Worm (Caenorhabditis elegans) whole organism, L1 larva: ENCODE measurements around the gene myrf-2.
"Not testable (repeated sequence)": the region's sequence is repeated elsewhere in the genome, so short reads cannot be mapped to it uniquely, and the experiment has no call there.

Source experiments
- C16A3.4 ChIP-seq: fragments of 150-350 bp; optimal IDR thresholded peaks from 2 replicates; lab custom pipeline; 2014; ENCODE audit warnings: missing biosample characterization, missing genetic modification characterization
- blmp-1 ChIP-seq: fragments of 150-350 bp; optimal IDR thresholded peaks from 2 replicates; lab custom pipeline; 2014; ENCODE audit warnings: missing biosample characterization, missing genetic modification characterization
- ceh-8 ChIP-seq: fragments of 200-800 bp; sonication (Bioruptor generic); optimal IDR thresholded peaks from 2 replicates; lab custom pipeline; 2018; ENCODE audit warnings: mild to moderate bottlenecking, missing genetic modification characterization, moderate library complexity, missing compliant biosample characterization
- ceh-82 ChIP-seq, 3 experiments: fragments of 150-350 bp in 1 of 3; sonication (generic microtip) in 2 of 3; optimal IDR thresholded peaks; 2 replicates each; lab custom pipeline; 2014 to 2017; ENCODE audit warnings: missing biosample characterization in 3 of 3, missing genetic modification characterization in 3 of 3
- dpl-1 ChIP-seq, 3 experiments: fragments of 150-350 bp in 2 of 3; sonication (generic microtip) in 1 of 3; optimal IDR thresholded peaks; 2 replicates each; lab custom pipeline; 2014 to 2017; ENCODE audit warnings: missing biosample characterization in 3 of 3, missing genetic modification characterization in 3 of 3, missing genetic modification reagents in 3 of 3
- dsc-1 ChIP-seq: sonication (generic microtip); optimal IDR thresholded peaks from 2 replicates; lab custom pipeline; 2016; ENCODE audit warnings: mild to moderate bottlenecking, missing genetic modification characterization, missing compliant biosample characterization
- efl-1 ChIP-seq, 4 experiments: fragments of 150-350 bp; optimal IDR thresholded peaks in 3 of 4; peaks in 1 of 4; 1 replicate in 1 of 4; 2 replicates in 3 of 4; lab custom pipeline; 2014; ENCODE audit warnings: missing biosample characterization in 2 of 4, missing genetic modification characterization in 2 of 4, missing genetic modification reagents in 2 of 4
- egl-13 ChIP-seq: sonication (generic microtip); optimal IDR thresholded peaks from 2 replicates; lab custom pipeline; 2016; ENCODE audit warnings: missing genotype, missing genetic modification reagents, missing genetic modification characterization, missing compliant biosample characterization
- elt-3 ChIP-seq, 6 experiments: fragments of 150-350 bp in 1 of 6; sonication (generic microtip); optimal IDR thresholded peaks; 2 replicates each; lab custom pipeline; 2017 to 2018; ENCODE audit warnings: missing biosample characterization in 6 of 6, missing genetic modification characterization in 6 of 6, inconsistent platforms in 1 of 6
- fkh-8 ChIP-seq: sonication (generic microtip); optimal IDR thresholded peaks from 2 replicates; lab custom pipeline; 2016; ENCODE audit warnings: mild to moderate bottlenecking, missing genetic modification characterization, missing compliant biosample characterization
- fos-1 ChIP-seq: fragments of 150-350 bp; optimal IDR thresholded peaks from 2 replicates; lab custom pipeline; 2014; ENCODE audit warnings: missing biosample characterization, missing genetic modification characterization
- irx-1 ChIP-seq: sonication (generic microtip); optimal IDR thresholded peaks from 2 replicates; lab custom pipeline; 2016; ENCODE audit warnings: missing genetic modification characterization, missing compliant biosample characterization
- jun-1 ChIP-seq: fragments of 150-350 bp; optimal IDR thresholded peaks from 2 replicates; lab custom pipeline; 2014; ENCODE audit warnings: missing biosample characterization, missing genetic modification reagents, missing genetic modification characterization
- lin-13 ChIP-seq: fragments of 150-350 bp; optimal IDR thresholded peaks from 2 replicates; lab custom pipeline; 2014; ENCODE audit warnings: missing biosample characterization, missing genetic modification reagents, missing genetic modification characterization
- lin-14 ChIP-seq: fragments of 200-800 bp; sonication (Bioruptor generic); optimal IDR thresholded peaks from 2 replicates; lab custom pipeline; 2018; ENCODE audit warnings: mild to moderate bottlenecking, missing genetic modification characterization, moderate library complexity, missing compliant biosample characterization
- lin-35 ChIP-seq, 2 experiments: fragments of 150-350 bp; optimal IDR thresholded peaks; 2 replicates each; lab custom pipeline; 2014; ENCODE audit warnings: missing biosample characterization in 2 of 2, missing genetic modification characterization in 2 of 2, missing genetic modification reagents in 2 of 2
- lir-3 ChIP-seq: sonication (generic microtip); optimal IDR thresholded peaks from 2 replicates; lab custom pipeline; 2016; ENCODE audit warnings: mild to moderate bottlenecking, missing genetic modification characterization, moderate library complexity, missing compliant biosample characterization; ENCODE audit not compliant: poor library complexity
- lsy-2 ChIP-seq, 2 experiments: fragments of 150-350 bp; optimal IDR thresholded peaks; 2 replicates each; lab custom pipeline; 2014; ENCODE audit warnings: missing biosample characterization in 2 of 2, missing genetic modification characterization in 2 of 2
- mdl-1 ChIP-seq, 2 experiments: fragments of 150-350 bp; optimal IDR thresholded peaks; 2 replicates each; lab custom pipeline; 2014 to 2017; ENCODE audit warnings: missing biosample characterization in 2 of 2, missing genetic modification characterization in 2 of 2, inconsistent platforms in 1 of 2
- mef-2 ChIP-seq: fragments of 150-350 bp; optimal IDR thresholded peaks from 2 replicates; lab custom pipeline; 2014; ENCODE audit warnings: missing biosample characterization, missing genetic modification characterization
- mep-1 ChIP-seq: fragments of 150-350 bp; optimal IDR thresholded peaks from 2 replicates; lab custom pipeline; 2014; ENCODE audit warnings: missing biosample characterization, missing genetic modification characterization
- nhr-11 ChIP-seq: fragments of 150-350 bp; optimal IDR thresholded peaks from 2 replicates; lab custom pipeline; 2014; ENCODE audit warnings: missing biosample characterization, missing genetic modification characterization
- nhr-19 ChIP-seq: fragments of 200-800 bp; sonication (Bioruptor generic); conservative IDR thresholded peaks from 2 replicates; pipeline ENCODE4 v1.3.6; 2022; ENCODE audit warnings: missing genetic modification characterization, missing compliant biosample characterization
- nhr-20 ChIP-seq: sonication (generic microtip); optimal IDR thresholded peaks from 2 replicates; lab custom pipeline; 2016; ENCODE audit warnings: mild to moderate bottlenecking, missing genetic modification characterization, missing compliant biosample characterization
- nhr-237 ChIP-seq: fragments of 150-350 bp; optimal IDR thresholded peaks from 2 replicates; lab custom pipeline; 2014; ENCODE audit warnings: missing biosample characterization, missing genetic modification characterization
- nhr-47 ChIP-seq: sonication (generic microtip); optimal IDR thresholded peaks from 2 replicates; lab custom pipeline; 2016; ENCODE audit warnings: mild to moderate bottlenecking, missing genetic modification characterization, moderate library complexity, missing compliant biosample characterization
- nhr-71 ChIP-seq: sonication (generic microtip); optimal IDR thresholded peaks from 2 replicates; lab custom pipeline; 2016; ENCODE audit warnings: mild to moderate bottlenecking, missing genetic modification characterization, moderate library complexity, missing compliant biosample characterization
- nhr-77 ChIP-seq: fragments of 150-350 bp; optimal IDR thresholded peaks from 2 replicates; lab custom pipeline; 2014; ENCODE audit warnings: missing biosample characterization, missing genetic modification characterization
- nhr-90 ChIP-seq: sonication (generic microtip); optimal IDR thresholded peaks from 2 replicates; lab custom pipeline; 2016; ENCODE audit warnings: mild to moderate bottlenecking, missing genetic modification characterization, missing compliant biosample characterization; ENCODE audit not compliant: poor library complexity
- rnt-1 ChIP-seq: sonication (generic microtip); optimal IDR thresholded peaks from 2 replicates; lab custom pipeline; 2016; ENCODE audit warnings: mild to moderate bottlenecking, missing genetic modification characterization, moderate library complexity, missing compliant biosample characterization
- skn-1 ChIP-seq: fragments of 150-350 bp; optimal IDR thresholded peaks from 2 replicates; lab custom pipeline; 2014; ENCODE audit warnings: missing biosample characterization, missing genetic modification characterization
- snu-23 ChIP-seq: sonication (generic microtip); optimal IDR thresholded peaks from 2 replicates; lab custom pipeline; 2016; ENCODE audit warnings: missing genetic modification characterization, missing compliant biosample characterization
- swsn-7 ChIP-seq: sonication (generic microtip); optimal IDR thresholded peaks from 2 replicates; lab custom pipeline; 2016; ENCODE audit warnings: missing genetic modification characterization, missing compliant biosample characterization
- tbx-2 ChIP-seq: sonication (generic microtip); optimal IDR thresholded peaks from 2 replicates; lab custom pipeline; 2016; ENCODE audit warnings: missing genetic modification characterization, missing compliant biosample characterization
- tlp-1 ChIP-seq: fragments of 150-350 bp; optimal IDR thresholded peaks from 2 replicates; lab custom pipeline; 2014; ENCODE audit warnings: missing biosample characterization, missing genetic modification characterization
- unc-130 ChIP-seq: fragments of 150-350 bp; optimal IDR thresholded peaks from 2 replicates; lab custom pipeline; 2017; ENCODE audit warnings: missing biosample characterization, missing genetic modification characterization, inconsistent platforms
- unc-86 ChIP-seq: sonication (generic microtip); optimal IDR thresholded peaks from 2 replicates; lab custom pipeline; 2016; ENCODE audit warnings: missing genetic modification characterization, missing compliant biosample characterization
- xbp-1 ChIP-seq: sonication (generic microtip); optimal IDR thresholded peaks from 2 replicates; lab custom pipeline; 2016; ENCODE audit warnings: missing genetic modification characterization, missing compliant biosample characterization

The myrf-2 gene

DNA sequence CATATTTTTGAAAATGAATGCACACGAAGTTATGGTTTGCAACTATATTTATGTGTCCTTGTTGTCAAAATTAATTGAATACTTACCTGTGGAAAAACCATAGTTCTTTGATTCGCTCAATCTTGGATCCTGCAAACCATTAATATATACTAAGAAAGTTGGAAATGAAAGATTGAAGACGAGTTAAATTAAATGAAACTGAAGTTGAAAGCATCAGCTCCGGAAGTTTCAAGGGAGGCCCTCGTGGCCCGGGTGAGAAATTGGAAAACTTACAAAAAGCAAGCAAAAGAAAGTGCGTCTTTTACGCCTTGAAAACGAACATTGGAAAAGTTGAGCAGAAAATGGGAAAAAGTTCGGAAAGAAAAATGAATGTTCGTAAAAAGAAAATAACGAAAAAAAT lies 61.1 kb downstream of the myrf-2 start, which contains the start of gene unc-58:
unc-58 (minus strand) TSS at position 101 of the 400 bp plus-strand sequence.
- TF ChIP-seq ceh-8 = no peak
- no peak for TF ChIP-seq mef-2
- no peak for TF ChIP-seq nhr-19 (GFP tag; lab: Robert Waterston, UW)
- TF ChIP-seq dpl-1 (GFP tag; optimal IDR thresholded peaks at IDR 0.05; lab: Kevin White, UChicago) = no peak
- TF ChIP-seq nhr-11 (tag; lab: Kevin White, UChicago) = no peak
- TF ChIP-seq nhr-237 (tag; lab: Kevin White, UChicago) = no peak
- TF ChIP-seq tlp-1 (tag; lab: Kevin White, UChicago) = no peak
- no peak for TF ChIP-seq efl-1 (optimal IDR thresholded peaks at IDR 0.05; lab: Kevin White, UChicago)
- TF ChIP-seq efl-1 (GFP tag; optimal IDR thresholded peaks at IDR 0.05 in 1 of 2; lab: Kevin White, UChicago) = no peak

DNA sequence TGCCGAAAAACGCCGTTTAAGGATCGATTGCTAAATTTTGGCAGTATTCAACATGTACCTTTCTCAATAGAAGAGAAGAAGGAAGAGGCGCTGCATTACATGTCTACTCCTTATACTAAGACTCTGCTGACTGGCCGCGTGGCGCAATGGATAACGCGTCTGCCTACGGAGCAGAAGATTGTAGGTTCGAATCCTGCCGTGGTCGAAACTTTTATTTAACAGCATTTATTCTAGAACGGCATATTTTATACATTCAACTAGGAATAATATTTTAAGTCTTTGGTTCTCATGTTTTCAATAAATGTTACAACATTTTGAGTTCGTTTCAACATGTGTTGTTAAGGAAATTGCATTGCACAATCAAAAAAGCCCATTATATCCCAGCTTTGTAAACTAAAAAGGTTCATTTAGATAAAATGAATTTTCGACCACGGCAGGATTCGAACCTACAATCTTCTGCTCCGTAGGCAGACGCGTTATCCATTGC lies 61.6 kb downstream of the myrf-2 start:
- TF ChIP-seq irx-1 (tag; lab: Kevin White, UChicago) = peak; percentile 45
- TF ChIP-seq egl-13 (tag; lab: Kevin White, UChicago) = peak; percentile 13
- peak; percentile 44 for TF ChIP-seq tbx-2
- TF ChIP-seq jun-1 = peak; percentile 26
- peak; percentile 27 for TF ChIP-seq skn-1
- TF ChIP-seq nhr-71 = peak; percentile 59
- TF ChIP-seq mep-1 (tag; lab: Kevin White, UChicago) = peak; percentile 69
- TF ChIP-seq lsy-2 (tag; optimal IDR thresholded peaks at IDR 0.05; lab: Kevin White, UChicago) = peak in 1 of 2 experiments; percentile 59
- TF ChIP-seq nhr-90 (tag; lab: Kevin White, UChicago) = peak; percentile 57
- peak in 1 of 6 experiments; percentile 21 for TF ChIP-seq elt-3 (tag; optimal IDR thresholded peaks at IDR 0.05; lab: Kevin White, UChicago)
- TF ChIP-seq nhr-47 (tag; lab: Kevin White, UChicago) = peak; percentile 73
- peak; percentile 30 for TF ChIP-seq lin-13 (GFP tag; lab: Kevin White, UChicago)
- peak; percentile 60 for TF ChIP-seq lin-14 (GFP tag; lab: Kevin White, UChicago)
- peak; percentile 52 for TF ChIP-seq xbp-1
- peak; percentile 29 for TF ChIP-seq fos-1 (tag; lab: Kevin White, UChicago)
- peak; percentile 40 for TF ChIP-seq nhr-77 (tag; lab: Kevin White, UChicago)
- peak; percentile 77 for TF ChIP-seq snu-23 (GFP tag; lab: Kevin White, UChicago)
- TF ChIP-seq dsc-1 (tag; lab: Kevin White, UChicago) = peak; percentile 58
- peak in 2 of 3 experiments; percentile 32 to 53 for TF ChIP-seq ceh-82 (tag; optimal IDR thresholded peaks at IDR 0.05; lab: Kevin White, UChicago)
- peak; percentile 42 for TF ChIP-seq lir-3
- not testable (repeated sequence) for TF ChIP-seq efl-1 (optimal IDR thresholded peaks at IDR 0.05; lab: Kevin White, UChicago)
- TF ChIP-seq efl-1 (GFP tag; optimal IDR thresholded peaks at IDR 0.05 in 1 of 2; lab: Kevin White, UChicago) = peak in 1 of 2 experiments; percentile 61
- TF ChIP-seq unc-130 (tag; lab: Kevin White, UChicago) = peak; percentile 6
- TF ChIP-seq rnt-1 (tag; lab: Kevin White, UChicago) = peak; percentile 64
- TF ChIP-seq C16A3.4 (tag; lab: Kevin White, UChicago) = peak; percentile 54
- peak; percentile 59 for TF ChIP-seq swsn-7 (tag; lab: Kevin White, UChicago)
- TF ChIP-seq lin-35 (GFP tag; optimal IDR thresholded peaks at IDR 0.05; lab: Kevin White, UChicago) = peak in 1 of 2 experiments; percentile 53
- TF ChIP-seq nhr-19 (GFP tag; lab: Robert Waterston, UW) = peak; percentile 64
- peak; percentile 50 for TF ChIP-seq nhr-20 (tag; lab: Kevin White, UChicago)
- TF ChIP-seq mdl-1 (tag; optimal IDR thresholded peaks at IDR 0.05; lab: Kevin White, UChicago) = peak in 1 of 2 experiments; percentile 45
- peak; percentile 36 for TF ChIP-seq fkh-8 (tag; lab: Kevin White, UChicago)
- peak; percentile 31 for TF ChIP-seq blmp-1 (tag; lab: Kevin White, UChicago)
- peak; percentile 31 for TF ChIP-seq unc-86
